Worm (Caenorhabditis elegans): ENCODE results near the gene F35D11.3.

DNA sequence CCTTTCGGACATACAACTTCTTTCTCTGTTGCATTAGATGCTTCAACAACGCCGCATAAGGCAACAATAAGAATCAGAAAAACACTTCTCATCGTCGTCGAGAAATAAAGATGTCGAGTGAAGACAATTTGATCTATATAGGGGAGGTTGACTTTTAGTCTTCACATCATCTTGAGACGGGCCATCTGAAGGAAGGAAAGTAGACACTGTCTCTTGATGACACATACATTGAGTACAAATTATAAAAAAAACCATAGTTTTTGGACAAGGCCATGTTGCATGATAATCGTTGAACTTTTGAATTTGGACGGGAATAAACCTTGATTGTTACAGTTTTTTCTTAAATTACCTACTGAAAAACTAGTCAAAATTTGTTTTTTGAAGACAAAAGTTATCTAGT is 13.5 kb downstream of the F35D11.3 start, which contains the start of gene clec-139:
- no peak for TF ChIP-seq dao-5 (tag; optimal IDR thresholded peaks at IDR 0.05)
- no peak for TF ChIP-seq him-1 (tag; optimal IDR thresholded peaks at IDR 0.05)

Data from whole organism, L4/young adult.